Worm (Caenorhabditis elegans) whole organism, young adult: ENCODE results near the gene twk-26.

Experiments used
- B0019.2 ChIP-seq: fragments of 200-800 bp; sonication (Bioruptor generic); conservative IDR thresholded peaks from 2 replicates; pipeline ENCODE4 v1.3.6; 2022; ENCODE audit warnings: missing genetic modification reagents, missing genetic modification characterization, missing compliant biosample characterization
- B0035.1 ChIP-seq: sonication (generic microtip); optimal IDR thresholded peaks from 2 replicates; lab custom pipeline; 2016; ENCODE audit warnings: missing genetic modification characterization, mild to moderate bottlenecking, missing compliant biosample characterization, missing genotype, missing genetic modification reagents
- F10E7.11 ChIP-seq: sonication (generic microtip); optimal IDR thresholded peaks from 2 replicates; lab custom pipeline; 2017; ENCODE audit warnings: mild to moderate bottlenecking, missing genetic modification characterization, moderate library complexity, missing compliant biosample characterization
- F37B4.10 ChIP-seq: fragments of 200-800 bp; sonication (Bioruptor generic); IDR thresholded peaks from 2 replicates; pipeline ENCODE4 v1.3.6; 2022; ENCODE audit warnings: missing genetic modification characterization, missing compliant biosample characterization
- F49E8.2 ChIP-seq: sonication (generic microtip); optimal IDR thresholded peaks from 3 replicates; lab custom pipeline; 2017; ENCODE audit warnings: missing genetic modification characterization, mild to moderate bottlenecking, missing compliant biosample characterization, antibody characterized with exemption, moderate library complexity; ENCODE audit not compliant: insufficient read depth
- F55B11.4 ChIP-seq: sonication (generic microtip); optimal IDR thresholded peaks from 2 replicates; lab custom pipeline; 2016; ENCODE audit warnings: missing compliant biosample characterization, missing genetic modification characterization, borderline replicate concordance; ENCODE audit not compliant: insufficient read depth
- F57C9.4 ChIP-seq: sonication (generic microtip); optimal IDR thresholded peaks from 2 replicates; lab custom pipeline; 2017; ENCODE audit warnings: mild to moderate bottlenecking, missing genetic modification characterization, missing compliant biosample characterization
- T07F8.4 ChIP-seq: sonication (generic microtip); optimal IDR thresholded peaks from 2 replicates; lab custom pipeline; 2016; ENCODE audit warnings: mild to moderate bottlenecking, missing genetic modification characterization, moderate library complexity, missing compliant biosample characterization
- T26A5.8 ChIP-seq: sonication (generic microtip); optimal IDR thresholded peaks from 2 replicates; lab custom pipeline; 2016; ENCODE audit warnings: missing genetic modification characterization, missing compliant biosample characterization
- Y56A3A.18 ChIP-seq: fragments of 200-800 bp; sonication (Bioruptor generic); IDR thresholded peaks from 2 replicates; pipeline ENCODE4 v1.3.6; 2022; ENCODE audit warnings: missing genetic modification reagents, missing genetic modification characterization, missing compliant biosample characterization
- Y95B8A.8 ChIP-seq: fragments of 200-800 bp; sonication (Bioruptor generic); IDR thresholded peaks from 2 replicates; pipeline ENCODE4 v1.3.6; 2022; ENCODE audit warnings: missing genetic modification reagents, missing genetic modification characterization, missing compliant biosample characterization
- ZK185.1 ChIP-seq: sonication (generic microtip); optimal IDR thresholded peaks from 2 replicates; lab custom pipeline; 2016; ENCODE audit warnings: mild to moderate bottlenecking, missing genetic modification characterization, missing compliant biosample characterization; ENCODE audit not compliant: poor library complexity, severe bottlenecking
- akir-1 ChIP-seq: fragments of 200-800 bp; sonication (Bioruptor generic); optimal IDR thresholded peaks from 2 replicates; lab custom pipeline; 2018; ENCODE audit warnings: mild to moderate bottlenecking, missing genetic modification characterization, moderate library complexity, missing compliant biosample characterization
- aptf-2 ChIP-seq: fragments of 200-800 bp; sonication (Bioruptor generic); conservative IDR thresholded peaks from 2 replicates; pipeline ENCODE4 v1.3.6; 2022; ENCODE audit warnings: missing genetic modification reagents, missing genetic modification characterization, missing compliant biosample characterization
- aptf-3 ChIP-seq: fragments of 200-800 bp; sonication (Bioruptor generic); IDR thresholded peaks from 2 replicates; pipeline ENCODE4 v1.3.6; 2022; ENCODE audit warnings: missing genetic modification characterization, missing compliant biosample characterization
- athp-1 ChIP-seq: sonication (generic microtip); optimal IDR thresholded peaks from 2 replicates; lab custom pipeline; 2017; ENCODE audit warnings: mild to moderate bottlenecking, missing genetic modification characterization, missing compliant biosample characterization
- bed-2 ChIP-seq: fragments of 200-800 bp; sonication (Bioruptor generic); IDR thresholded peaks from 2 replicates; pipeline ENCODE4 v1.3.6; 2022; ENCODE audit warnings: missing genetic modification reagents, missing genetic modification characterization, missing compliant biosample characterization
- ceh-100 ChIP-seq: fragments of 200-800 bp; sonication (Bioruptor generic); IDR thresholded peaks from 2 replicates; pipeline ENCODE4 v1.3.6; 2022; ENCODE audit warnings: missing genetic modification reagents, missing genetic modification characterization, missing compliant biosample characterization
- ceh-40 ChIP-seq: fragments of 200-800 bp; sonication (Bioruptor generic); IDR thresholded peaks from 2 replicates; pipeline ENCODE4 v1.3.6; 2022; ENCODE audit warnings: missing genetic modification characterization, missing compliant biosample characterization
- die-1 ChIP-seq: sonication (generic microtip); optimal IDR thresholded peaks from 2 replicates; lab custom pipeline; 2016; ENCODE audit warnings: missing genotype, mild to moderate bottlenecking, missing genetic modification characterization, missing compliant biosample characterization
- dox-1 ChIP-seq: fragments of 200-800 bp; sonication (Bioruptor generic); IDR thresholded peaks from 2 replicates; pipeline ENCODE4 v1.3.6; 2022; ENCODE audit warnings: missing genetic modification reagents, missing genetic modification characterization, missing compliant biosample characterization
- dpl-1 ChIP-seq: fragments of 150-350 bp; optimal IDR thresholded peaks from 2 replicates; lab custom pipeline; 2014; ENCODE audit warnings: missing biosample characterization, missing genetic modification reagents, missing genetic modification characterization
- egl-18 ChIP-seq: fragments of 200-800 bp; sonication (Bioruptor generic); IDR thresholded peaks from 2 replicates; pipeline ENCODE4 v1.3.6; 2022; ENCODE audit warnings: missing genetic modification reagents, missing genetic modification characterization, missing compliant biosample characterization
- fkh-3 ChIP-seq: sonication (generic microtip); optimal IDR thresholded peaks from 2 replicates; lab custom pipeline; 2016; ENCODE audit warnings: mild to moderate bottlenecking, missing genetic modification characterization, missing compliant biosample characterization
- lag-1 ChIP-seq: fragments of 200-800 bp; sonication (Bioruptor generic); IDR thresholded peaks from 2 replicates; pipeline ENCODE4 v1.3.6; 2022; ENCODE audit warnings: missing genetic modification reagents, missing genetic modification characterization, missing compliant biosample characterization
- lin-54 ChIP-seq: fragments of 200-800 bp; sonication (Bioruptor generic); optimal IDR thresholded peaks from 2 replicates; lab custom pipeline; 2018; ENCODE audit warnings: mild to moderate bottlenecking, missing genetic modification characterization, missing compliant biosample characterization
- lsy-27 ChIP-seq: sonication (generic microtip); optimal IDR thresholded peaks from 2 replicates; lab custom pipeline; 2017; ENCODE audit warnings: missing genetic modification characterization, mild to moderate bottlenecking, missing compliant biosample characterization, antibody characterized with exemption, missing genotype, borderline replicate concordance; ENCODE audit not compliant: insufficient read depth
- mel-28 ChIP-seq: sonication (generic microtip); optimal IDR thresholded peaks from 2 replicates; lab custom pipeline; 2016; ENCODE audit warnings: borderline replicate concordance, mild to moderate bottlenecking, missing genetic modification characterization, missing compliant biosample characterization
- mes-4 ChIP-seq: sonication (generic microtip); optimal IDR thresholded peaks from 2 replicates; lab custom pipeline; 2016; ENCODE audit warnings: missing genotype, missing genetic modification characterization, missing compliant biosample characterization
- nfya-1 ChIP-seq: sonication (generic microtip); optimal IDR thresholded peaks from 2 replicates; lab custom pipeline; 2017; ENCODE audit warnings: antibody characterized with exemption, missing compliant biosample characterization, missing genetic modification characterization, borderline replicate concordance; ENCODE audit not compliant: insufficient read depth
- nhr-179 ChIP-seq: sonication (generic microtip); optimal IDR thresholded peaks from 2 replicates; lab custom pipeline; 2016; ENCODE audit warnings: mild to moderate bottlenecking, missing genetic modification characterization, missing compliant biosample characterization
- nhr-80 ChIP-seq: sonication (generic microtip); optimal IDR thresholded peaks from 2 replicates; lab custom pipeline; 2016; ENCODE audit warnings: missing genetic modification characterization, missing compliant biosample characterization
- pha-4 ChIP-seq: fragments of 150-350 bp; sonication (generic microtip); optimal IDR thresholded peaks from 2 replicates; lab custom pipeline; 2014; ENCODE audit warnings: missing biosample characterization, missing genetic modification reagents, missing genetic modification characterization
- rec-8 ChIP-seq, 2 experiments: sonication (generic microtip); optimal IDR thresholded peaks; 2 replicates each; lab custom pipeline; 2016; ENCODE audit warnings: mild to moderate bottlenecking in 2 of 2, missing genetic modification characterization in 2 of 2, missing genetic modification reagents in 2 of 2, missing genotype in 2 of 2, missing biosample characterization in 1 of 2, missing compliant biosample characterization in 1 of 2, moderate library complexity in 1 of 2
- rpc-1 ChIP-seq, 2 experiments: fragments of 150-350 bp in 1 of 2; sonication (generic microtip) in 1 of 2; optimal IDR thresholded peaks; 2 replicates each; lab custom pipeline; 2014 to 2018; ENCODE audit warnings: missing biosample characterization in 1 of 2, missing genetic modification characterization in 1 of 2, missing genetic modification reagents in 1 of 2, missing genotype in 1 of 2
- sea-2 ChIP-seq: fragments of 200-800 bp; sonication (Bioruptor generic); IDR thresholded peaks from 2 replicates; pipeline ENCODE4 v1.3.6; 2022; ENCODE audit warnings: missing genetic modification characterization, missing compliant biosample characterization
- snpc-1.3 ChIP-seq: sonication (generic microtip); optimal IDR thresholded peaks from 2 replicates; lab custom pipeline; 2017; ENCODE audit warnings: missing genetic modification characterization, mild to moderate bottlenecking, missing compliant biosample characterization, antibody characterized with exemption, moderate library complexity, missing genotype, missing genetic modification reagents; ENCODE audit not compliant: insufficient read depth
- snpc-4 ChIP-seq, 5 experiments: fragments of 150-350 bp in 1 of 5; sonication (generic microtip) in 4 of 5; optimal IDR thresholded peaks; 2 replicates each; lab custom pipeline; 2014 to 2018; ENCODE audit warnings: missing genetic modification characterization in 5 of 5, missing biosample characterization in 3 of 5, antibody characterized with exemption in 2 of 5, mild to moderate bottlenecking in 2 of 5, missing compliant biosample characterization in 2 of 5, missing genotype in 2 of 5, moderate library complexity in 2 of 5, missing genetic modification reagents in 1 of 5
- tlf-1 ChIP-seq: fragments of 200-800 bp; sonication (Bioruptor generic); optimal IDR thresholded peaks from 2 replicates; lab custom pipeline; 2018; ENCODE audit warnings: mild to moderate bottlenecking, missing genetic modification characterization, missing compliant biosample characterization
- unc-62 ChIP-seq: fragments of 150-350 bp; optimal IDR thresholded peaks from 2 replicates; lab custom pipeline; 2014; ENCODE audit warnings: missing biosample characterization, missing genetic modification reagents, missing genetic modification characterization
- xnd-1 ChIP-seq: sonication (generic microtip); optimal IDR thresholded peaks from 2 replicates; lab custom pipeline; 2016; ENCODE audit warnings: missing genotype, missing genetic modification reagents, missing genetic modification characterization, missing compliant biosample characterization
- zfh-2 ChIP-seq: fragments of 200-800 bp; sonication (Bioruptor generic); conservative IDR thresholded peaks from 2 replicates; pipeline ENCODE4 v1.3.6; 2022; ENCODE audit warnings: missing genetic modification reagents, missing genetic modification characterization, missing compliant biosample characterization
- zim-3 ChIP-seq: sonication (generic microtip); optimal IDR thresholded peaks from 2 replicates; lab custom pipeline; 2017; ENCODE audit warnings: mild to moderate bottlenecking, missing genetic modification characterization, moderate library complexity, missing compliant biosample characterization
- ztf-18 ChIP-seq: sonication (generic microtip); optimal IDR thresholded peaks from 2 replicates; lab custom pipeline; 2016; ENCODE audit warnings: missing genotype, mild to moderate bottlenecking, missing genetic modification characterization, missing compliant biosample characterization
- ztf-26 ChIP-seq: sonication (generic microtip); optimal IDR thresholded peaks from 2 replicates; lab custom pipeline; 2017; ENCODE audit warnings: missing genetic modification characterization, missing compliant biosample characterization
- ztf-6 ChIP-seq: fragments of 200-800 bp; sonication (Bioruptor generic); IDR thresholded peaks from 2 replicates; pipeline ENCODE4 v1.3.6; 2022; ENCODE audit warnings: missing genetic modification reagents, missing genetic modification characterization, missing compliant biosample characterization

twk-26 gene

ce11 chrX:3035972-3036379, 18.6 kb downstream of the twk-26 start (continued):
- TF ChIP-seq dpl-1 (GFP tag; lab: Kevin White, UChicago) (peak; percentile 44), B0035.1 (peak; percentile 91), akir-1 (GFP tag; lab: Kevin White, UChicago) (peak; percentile 88), snpc-4 (GFP tag; optimal IDR thresholded peaks at IDR 0.05; lab: Kevin White, UChicago) (peak; percentile 84), snpc-4 (tag; optimal IDR thresholded peaks at IDR 0.05; lab: Kevin White, UChicago) (peak in 3 of 4 experiments; percentile 86 to 90 (median 90)), die-1 (tag; lab: Kevin White, UChicago) (peak; percentile 98), bed-2 (peak; percentile 69; the same call in 1 of the 2 replicates), nhr-179 (tag; lab: Kevin White, UChicago) (peak; percentile 82), ztf-26 (tag; lab: Kevin White, UChicago) (peak; percentile 93), unc-62 (GFP tag; lab: Kevin White, UChicago) (no peak), mel-28 (tag; lab: Kevin White, UChicago) (peak; percentile 86), fkh-3 (tag; lab: Kevin White, UChicago) (peak; percentile 97), snpc-1.3 (tag; lab: Kevin White, UChicago) (peak; percentile 95), lag-1 (GFP tag; lab: Robert Waterston, UW) (peak; percentile 94; the same call in 1 of the 2 replicates), dox-1 (GFP tag; lab: Robert Waterston, UW) (peak; percentile 96), xnd-1 (tag; lab: Kevin White, UChicago) (no peak), aptf-2 (GFP tag; lab: Robert Waterston, UW) (peak; percentile 82), F55B11.4 (tag; lab: Kevin White, UChicago) (no peak), B0019.2 (GFP tag; lab: Robert Waterston, UW) (peak; percentile 71), zim-3 (tag; lab: Kevin White, UChicago) (peak; percentile 96), ZK185.1 (tag; lab: Kevin White, UChicago) (peak; percentile 98), lsy-27 (peak; percentile 92), ceh-100 (GFP tag; lab: Robert Waterston, UW) (peak; percentile 69), aptf-3 (GFP tag; lab: Robert Waterston, UW) (peak; percentile 97), ceh-40 (peak; percentile 85; the same call in 1 of the 2 replicates), nfya-1 (tag; lab: Kevin White, UChicago) (no peak), pha-4 (tag; lab: Kevin White, UChicago) (peak; percentile 54), athp-1 (tag; lab: Kevin White, UChicago) (peak; percentile 94), mes-4 (peak; percentile 93), T07F8.4 (tag; lab: Kevin White, UChicago) (peak; percentile 93), F49E8.2 (peak; percentile 58), T26A5.8 (tag; lab: Kevin White, UChicago) (peak; percentile 97), ztf-6 (GFP tag; lab: Robert Waterston, UW) (peak; percentile 97), rec-8 (tag; optimal IDR thresholded peaks at IDR 0.05; lab: Kevin White, UChicago) (peak; percentile 95 to 96), rpc-1 (optimal IDR thresholded peaks at IDR 0.05; lab: Kevin White, UChicago) (peak; percentile 100), rpc-1 (tag; optimal IDR thresholded peaks at IDR 0.05; lab: Kevin White, UChicago) (peak; percentile 100), egl-18 (GFP tag; lab: Robert Waterston, UW) (peak; percentile 93), ztf-18 (peak; percentile 84), sea-2 (peak; percentile 91), Y95B8A.8 (peak; percentile 89), nhr-80 (tag; lab: Kevin White, UChicago) (peak; percentile 54), Y56A3A.18 (GFP tag; lab: Robert Waterston, UW) (peak; percentile 98), lin-54 (GFP tag; lab: Kevin White, UChicago) (peak; percentile 84), zfh-2 (GFP tag; lab: Robert Waterston, UW) (no peak), tlf-1 (GFP tag; lab: Kevin White, UChicago) (peak; percentile 79), F37B4.10 (GFP tag; lab: Robert Waterston, UW) (no peak), F10E7.11 (peak; percentile 91), F57C9.4 (tag; lab: Kevin White, UChicago) (peak; percentile 80)
